Fruit fly (Drosophila melanogaster): Measurements from ENCODE around the gene CG5078.

DNA sequence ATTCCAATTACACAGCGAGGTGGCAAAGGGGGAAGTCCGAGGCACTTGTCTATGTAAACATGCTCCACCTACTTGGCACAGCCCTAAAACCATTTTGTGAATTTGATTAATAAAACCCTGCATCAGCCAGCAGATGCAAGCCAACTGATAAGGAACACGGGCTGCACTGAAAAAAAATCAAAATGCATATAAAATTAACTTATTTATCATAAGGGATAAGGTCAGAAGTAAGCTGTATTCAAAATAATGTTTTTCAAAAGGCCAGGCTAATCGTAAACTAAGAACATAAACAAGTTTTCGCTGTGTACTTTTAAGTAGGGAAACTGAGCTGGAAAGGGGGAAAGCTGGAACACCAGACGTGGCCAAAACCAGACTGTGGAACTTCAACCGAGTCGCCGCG is 46.0 kb downstream of the CG5078 start:
- no peak for TF ChIP-seq psq (optimal IDR thresholded peaks at IDR 0.05)
- TF ChIP-seq insv (optimal IDR thresholded peaks at IDR 0.05), result no peak
- TF ChIP-seq Myc (optimal IDR thresholded peaks at IDR 0.05), result no peak
- no peak for TF ChIP-seq h (optimal IDR thresholded peaks at IDR 0.05)
- TF ChIP-seq Sin3A (optimal IDR thresholded peaks at IDR 0.05), result no peak
